Fruit fly (Drosophila melanogaster) whole organism: ENCODE results near the gene Paip2.

Source experiments
- CG8478 ChIP-seq: fragments of >200 bp; optimal IDR thresholded peaks from 2 replicates; lab custom pipeline; 2018; ENCODE audit warnings: inconsistent platforms
- Dll ChIP-seq: fragments of >200 bp; optimal IDR thresholded peaks from 2 replicates; lab custom pipeline; 2017
- EcR ChIP-seq, 2 experiments: fragments of >200 bp; optimal IDR thresholded peaks; 2 replicates each; lab custom pipeline; 2017; ENCODE audit warnings: missing biosample characterization in 2 of 2, missing genetic modification characterization in 2 of 2, missing genetic modification reagents in 2 of 2
- pan ChIP-seq: fragments of >200 bp; optimal IDR thresholded peaks from 2 replicates; lab custom pipeline; 2017
- psq ChIP-seq: fragments of >200 bp; optimal IDR thresholded peaks from 2 replicates; lab custom pipeline; 2017
- usp ChIP-seq: fragments of >200 bp; optimal IDR thresholded peaks from 2 replicates; lab custom pipeline; 2017; ENCODE audit warnings: missing biosample characterization, missing genetic modification characterization, mixed read lengths

DNA sequence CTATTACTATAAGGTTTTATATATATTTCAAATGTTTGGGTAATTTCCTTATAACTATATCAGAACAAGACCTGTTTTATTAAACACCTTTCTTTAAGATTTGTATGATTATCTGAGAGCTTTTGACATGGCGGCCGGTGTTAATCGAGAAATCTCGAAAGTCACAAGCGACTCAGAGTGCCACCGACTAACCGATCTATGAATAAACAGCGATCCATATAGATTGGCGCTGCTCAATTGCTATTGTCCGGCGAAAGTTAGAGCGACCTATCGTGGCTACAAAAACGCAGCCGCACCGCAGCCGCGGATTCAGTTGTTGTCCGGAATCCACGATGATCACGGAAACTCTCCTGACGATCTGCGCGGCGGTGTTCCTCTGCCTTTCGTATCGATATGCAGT, 17.1 kb upstream of the Paip2 start, which contains the start of gene Cyp304a1:
- TF ChIP-seq pan: no peak
- no peak for TF ChIP-seq CG8478 (lab: Kevin White, UChicago)
- no peak for TF ChIP-seq Dll (lab: Kevin White, UChicago)
- no peak for TF ChIP-seq usp (GFP tag; lab: Kevin White, UChicago)
- TF ChIP-seq psq (lab: Kevin White, UChicago): no peak
- TF ChIP-seq EcR (GFP tag; optimal IDR thresholded peaks at IDR 0.05; lab: Kevin White, UChicago): no peak
